Fruit fly (Drosophila melanogaster) whole organism, embryonic: Measurements from ENCODE around the gene CG14982.

Source experiments
- ATbp ChIP-seq: fragments of 200-800 bp; sonication (Bioruptor generic); optimal IDR thresholded peaks from 2 replicates; lab custom pipeline; 2017; ENCODE audit warnings: missing biosample characterization, mild to moderate bottlenecking, missing genetic modification characterization, missing genetic modification reagents
- Blimp-1 ChIP-seq: fragments of 200-800 bp; sonication (Bioruptor generic); optimal IDR thresholded peaks from 3 replicates; lab custom pipeline; 2018; ENCODE audit warnings: missing biosample characterization, missing genetic modification characterization, mild to moderate bottlenecking, moderate library complexity, missing genetic modification reagents
- CG10209 ChIP-seq: fragments of 200-800 bp; sonication (Bioruptor generic); optimal IDR thresholded peaks from 3 replicates; lab custom pipeline; 2017; ENCODE audit warnings: missing biosample characterization, mild to moderate bottlenecking, missing genetic modification characterization, missing genetic modification reagents
- CG11398 ChIP-seq: fragments of 200-800 bp; sonication (Bioruptor generic); optimal IDR thresholded peaks from 2 replicates; lab custom pipeline; 2016; ENCODE audit warnings: missing biosample characterization, missing genetic modification characterization
- CG11456 ChIP-seq: fragments of 200-800 bp; sonication (Bioruptor generic); IDR thresholded peaks from 3 replicates; pipeline ENCODE4 v1.3.6; 2022; ENCODE audit warnings: missing biosample characterization, missing genetic modification characterization
- CG11696 ChIP-seq: fragments of 200-800 bp; sonication (Bioruptor generic); IDR thresholded peaks from 2 replicates; pipeline ENCODE4 v1.3.6; 2022; ENCODE audit warnings: missing biosample characterization, missing genetic modification characterization
- CG11723 ChIP-seq: fragments of 200-800 bp; sonication (Bioruptor generic); optimal IDR thresholded peaks from 2 replicates; lab custom pipeline; 2017; ENCODE audit warnings: missing biosample characterization, mild to moderate bottlenecking, missing genetic modification characterization
- CG12219 ChIP-seq: fragments of 200-800 bp; sonication (Bioruptor generic); optimal IDR thresholded peaks from 3 replicates; lab custom pipeline; 2018; ENCODE audit warnings: missing biosample characterization, mild to moderate bottlenecking, missing genetic modification characterization
- CG12236 ChIP-seq: fragments of 200-800 bp; sonication (Bioruptor generic); optimal IDR thresholded peaks from 2 replicates; lab custom pipeline; 2016; ENCODE audit warnings: missing biosample characterization, missing genetic modification characterization
- CG12769 ChIP-seq: fragments of 200-800 bp; sonication (Bioruptor generic); optimal IDR thresholded peaks from 2 replicates; lab custom pipeline; 2019; ENCODE audit warnings: missing biosample characterization, mild to moderate bottlenecking, missing genetic modification characterization, moderate library complexity
- CG1529 ChIP-seq: fragments of 200-800 bp; sonication (Bioruptor generic); optimal IDR thresholded peaks from 3 replicates; lab custom pipeline; 2018; ENCODE audit warnings: missing biosample characterization, missing genetic modification characterization
- CG1603 ChIP-seq: fragments of 200-800 bp; sonication (Bioruptor generic); optimal IDR thresholded peaks from 2 replicates; lab custom pipeline; 2019; ENCODE audit warnings: missing biosample characterization, mild to moderate bottlenecking, missing genetic modification characterization, moderate library complexity
- CG2120 ChIP-seq: fragments of 200-800 bp; sonication (Bioruptor generic); optimal IDR thresholded peaks from 3 replicates; lab custom pipeline; 2016; ENCODE audit warnings: missing biosample characterization, missing genetic modification characterization
- CG3163 ChIP-seq: fragments of 200-800 bp; sonication (Bioruptor generic); optimal IDR thresholded peaks from 3 replicates; lab custom pipeline; 2016; ENCODE audit warnings: missing biosample characterization, missing genetic modification characterization
- CG32772 ChIP-seq: fragments of 200-800 bp; sonication (Bioruptor generic); IDR thresholded peaks from 2 replicates; pipeline ENCODE4 v1.3.6; 2022; ENCODE audit warnings: missing biosample characterization, missing genetic modification characterization
- CG3407 ChIP-seq: fragments of 200-800 bp; sonication (Bioruptor generic); optimal IDR thresholded peaks from 2 replicates; lab custom pipeline; 2018; ENCODE audit warnings: missing biosample characterization, mild to moderate bottlenecking, missing genetic modification characterization
- CG4730 ChIP-seq: fragments of 200-800 bp; sonication (Bioruptor generic); IDR thresholded peaks from 2 replicates; pipeline ENCODE4 v1.3.6; 2022; ENCODE audit warnings: missing biosample characterization, missing genetic modification characterization
- CG6654 ChIP-seq: fragments of 200-800 bp; sonication (Bioruptor generic); optimal IDR thresholded peaks from 2 replicates; lab custom pipeline; 2017; ENCODE audit warnings: missing biosample characterization, mild to moderate bottlenecking, missing genetic modification characterization
- CG7786 ChIP-seq: fragments of 200-800 bp; sonication (Bioruptor generic); optimal IDR thresholded peaks from 2 replicates; lab custom pipeline; 2016; ENCODE audit warnings: missing biosample characterization, missing genetic modification characterization
- CG8290 ChIP-seq, 3 experiments: fragments of 200-800 bp; sonication (Bioruptor generic); optimal IDR thresholded peaks; 2 replicates each; lab custom pipeline; 2016 to 2019; ENCODE audit warnings: missing biosample characterization in 3 of 3, missing genetic modification characterization in 3 of 3, mild to moderate bottlenecking in 2 of 3, moderate library complexity in 1 of 3
- CG9437 ChIP-seq: fragments of 200-800 bp; sonication (Bioruptor generic); optimal IDR thresholded peaks from 2 replicates; lab custom pipeline; 2018; ENCODE audit warnings: missing biosample characterization, mild to moderate bottlenecking, missing genetic modification characterization
- CG9727 ChIP-seq: fragments of 200-800 bp; sonication (Bioruptor generic); optimal IDR thresholded peaks from 3 replicates; lab custom pipeline; 2017; ENCODE audit warnings: missing biosample characterization, mild to moderate bottlenecking, missing genetic modification characterization
- Dek ChIP-seq: fragments of 200-800 bp; sonication (Bioruptor generic); optimal IDR thresholded peaks from 3 replicates; lab custom pipeline; 2019; ENCODE audit warnings: missing biosample characterization, mild to moderate bottlenecking, missing genetic modification characterization, moderate library complexity
- Dip3 ChIP-seq: fragments of 200-800 bp; sonication (Bioruptor generic); optimal IDR thresholded peaks from 3 replicates; lab custom pipeline; 2016; ENCODE audit warnings: missing biosample characterization, missing genetic modification characterization
- Fer1 ChIP-seq: fragments of 200-800 bp; sonication (Bioruptor generic); optimal IDR thresholded peaks from 2 replicates; lab custom pipeline; 2017; ENCODE audit warnings: missing biosample characterization, mild to moderate bottlenecking, missing genetic modification characterization
- Hand ChIP-seq: fragments of 200-800 bp; sonication (Bioruptor generic); optimal IDR thresholded peaks from 2 replicates; lab custom pipeline; 2017; ENCODE audit warnings: mild to moderate bottlenecking, missing biosample characterization, missing genetic modification reagents, missing genetic modification characterization
- Pdp1 ChIP-seq, 2 experiments: fragments of 200-800 bp; sonication (Bioruptor generic); optimal IDR thresholded peaks; 3 replicates each; lab custom pipeline; 2016; ENCODE audit warnings: missing biosample characterization in 2 of 2, missing genetic modification characterization in 2 of 2, mild to moderate bottlenecking in 1 of 2, moderate library complexity in 1 of 2
- Ptx1 ChIP-seq: fragments of 200-800 bp; sonication (Bioruptor generic); IDR thresholded peaks from 2 replicates; pipeline ENCODE4 v1.3.6; 2022; ENCODE audit warnings: missing biosample characterization, missing genetic modification characterization
- Rx ChIP-seq: fragments of 200-800 bp; sonication (Bioruptor generic); IDR thresholded peaks from 2 replicates; pipeline ENCODE4 v1.3.6; 2022; ENCODE audit warnings: missing biosample characterization, missing genetic modification characterization
- TFAM ChIP-seq: fragments of 200-800 bp; sonication (Bioruptor generic); optimal IDR thresholded peaks from 2 replicates; lab custom pipeline; 2017; ENCODE audit warnings: missing biosample characterization, missing genetic modification characterization, inconsistent platforms
- Trl ChIP-seq, 3 experiments: fragments of >200 bp in 2 of 3; fragments of 200-800 bp in 1 of 3; sonication (Bioruptor generic) in 1 of 3; optimal IDR thresholded peaks; 2 replicates in 1 of 3; 3 replicates in 2 of 3; lab custom pipeline; 2016 to 2017; ENCODE audit warnings: missing biosample characterization in 1 of 3, missing genetic modification characterization in 1 of 3
- caup ChIP-seq: fragments of 200-800 bp; sonication (Bioruptor generic); optimal IDR thresholded peaks from 3 replicates; lab custom pipeline; 2017; ENCODE audit warnings: missing biosample characterization, mild to moderate bottlenecking, missing genetic modification characterization, moderate library complexity; ENCODE audit not compliant: severe bottlenecking
- cg ChIP-seq: fragments of 200-800 bp; sonication (Bioruptor generic); optimal IDR thresholded peaks from 3 replicates; lab custom pipeline; 2019; ENCODE audit warnings: missing biosample characterization, mild to moderate bottlenecking, missing genetic modification characterization, moderate library complexity
- chif ChIP-seq, 2 experiments: fragments of 200-800 bp; sonication (Bioruptor generic); optimal IDR thresholded peaks; 3 replicates each; lab custom pipeline; 2016; ENCODE audit warnings: missing biosample characterization in 2 of 2, missing genetic modification characterization in 2 of 2
- chm ChIP-seq: fragments of 200-800 bp; sonication (Bioruptor generic); IDR thresholded peaks from 2 replicates; pipeline ENCODE4 v1.3.6; 2022; ENCODE audit warnings: missing biosample characterization, missing genetic modification characterization
- danr ChIP-seq: fragments of 200-800 bp; sonication (Bioruptor generic); IDR thresholded peaks from 2 replicates; pipeline ENCODE4 v1.3.6; 2022; ENCODE audit warnings: missing biosample characterization, missing genetic modification characterization
- fd64A ChIP-seq: fragments of 200-800 bp; sonication (Bioruptor generic); optimal IDR thresholded peaks from 3 replicates; lab custom pipeline; 2018; ENCODE audit warnings: missing biosample characterization, mild to moderate bottlenecking, missing genetic modification characterization
- gce ChIP-seq: fragments of 200-800 bp; sonication (Bioruptor generic); IDR thresholded peaks from 3 replicates; pipeline ENCODE4 v1.3.6; 2022; ENCODE audit warnings: missing biosample characterization, missing genetic modification characterization
- jumu ChIP-seq: fragments of 200-800 bp; sonication (Bioruptor generic); optimal IDR thresholded peaks from 3 replicates; lab custom pipeline; 2016; ENCODE audit warnings: missing biosample characterization, missing genetic modification characterization
- kay ChIP-seq: fragments of 200-800 bp; sonication (Bioruptor generic); optimal IDR thresholded peaks from 2 replicates; lab custom pipeline; 2016; ENCODE audit warnings: missing biosample characterization, missing genetic modification characterization
- lilli ChIP-seq: fragments of 200-800 bp; sonication (Bioruptor generic); optimal IDR thresholded peaks from 3 replicates; lab custom pipeline; 2016; ENCODE audit warnings: missing biosample characterization, missing genetic modification characterization
- pan ChIP-seq, 4 experiments: fragments of >200 bp in 3 of 4; fragments of 200-800 bp in 1 of 4; sonication (Bioruptor generic) in 1 of 4; optimal IDR thresholded peaks in 3 of 4; IDR thresholded peaks in 1 of 4; 2 replicates each; pipeline versions ENCODE4 v1.3.6 to Lab custom; 2017 to 2022; ENCODE audit warnings: missing biosample characterization in 2 of 4, missing genetic modification characterization in 2 of 4, mixed read lengths in 1 of 4
- pros ChIP-seq: fragments of 200-800 bp; sonication (Bioruptor generic); optimal IDR thresholded peaks from 3 replicates; lab custom pipeline; 2019; ENCODE audit warnings: missing biosample characterization, mild to moderate bottlenecking, missing genetic modification characterization, moderate library complexity
- so ChIP-seq: fragments of 200-800 bp; sonication (Bioruptor generic); IDR thresholded peaks from 3 replicates; pipeline ENCODE4 v1.3.6; 2022; ENCODE audit warnings: missing biosample characterization, missing genetic modification characterization
- tgo ChIP-seq: fragments of 200-800 bp; sonication (Bioruptor generic); IDR thresholded peaks from 3 replicates; pipeline ENCODE4 v1.3.6; 2022; ENCODE audit warnings: missing biosample characterization, missing genetic modification characterization
- tio ChIP-seq: fragments of 200-800 bp; sonication (Bioruptor generic); optimal IDR thresholded peaks from 2 replicates; lab custom pipeline; 2017; ENCODE audit warnings: missing biosample characterization, missing genetic modification characterization, inconsistent platforms
- unpg ChIP-seq: fragments of 200-800 bp; sonication (Bioruptor generic); optimal IDR thresholded peaks from 3 replicates; lab custom pipeline; 2018; ENCODE audit warnings: missing biosample characterization, mild to moderate bottlenecking, missing genetic modification characterization, moderate library complexity

CG14982 gene

dm6 chr3L:3970372-3971031, 28.0 kb downstream of the CG14982 start (continued):
- TF ChIP-seq CG3163 (GFP tag; lab: Kevin White, UChicago), result no peak
- no peak for TF ChIP-seq Rx (GFP tag; lab: Robert Waterston, UW)
- peak; percentile 56 for TF ChIP-seq pros (GFP tag; lab: Kevin White, UChicago)
- TF ChIP-seq CG7786 (GFP tag; lab: Kevin White, UChicago), result peak; percentile 22
- peak; percentile 28 for TF ChIP-seq CG1603 (tag; lab: Kevin White, UChicago)
- peak; percentile 53 for TF ChIP-seq Fer1 (GFP tag; lab: Kevin White, UChicago)
- peak; percentile 26; the same call in 2 of the 3 replicates for TF ChIP-seq tgo (GFP tag; lab: Robert Waterston, UW)
- peak; percentile 37 for TF ChIP-seq Blimp-1 (GFP tag; lab: Kevin White, UChicago)
- no peak for TF ChIP-seq CG11696 (GFP tag; lab: Robert Waterston, UW)
- TF ChIP-seq pan (optimal IDR thresholded peaks at IDR 0.05; lab: Kevin White, UChicago), result no peak
- peak in 1 of 2 experiments; percentile 50 for TF ChIP-seq pan (GFP tag; optimal IDR thresholded peaks at IDR 0.05 in 1 of 2, IDR thresholded peaks at IDR 0.05 in 1 of 2)
- TF ChIP-seq tio (GFP tag; lab: Kevin White, UChicago), result peak; percentile 2
- peak in 1 of 2 experiments; percentile 19 for TF ChIP-seq Pdp1 (GFP tag; optimal IDR thresholded peaks at IDR 0.05; lab: Kevin White, UChicago)
- no peak for TF ChIP-seq kay
- peak; percentile 22 for TF ChIP-seq CG12769 (tag; lab: Kevin White, UChicago)
- no peak for TF ChIP-seq danr (GFP tag; lab: Robert Waterston, UW)
- TF ChIP-seq CG11723 (GFP tag; lab: Kevin White, UChicago), result no peak
- no peak for TF ChIP-seq CG12236 (GFP tag; lab: Kevin White, UChicago)
- TF ChIP-seq fd64A, result no peak
- peak; percentile 42 for TF ChIP-seq Hand (GFP tag; lab: Kevin White, UChicago)
- 0 out of 2 replicates have a peak, but pooled peaks have one; percentile 8 for TF ChIP-seq CG32772 (GFP tag; lab: Robert Waterston, UW)
- TF ChIP-seq Dip3 (GFP tag; lab: Kevin White, UChicago), result peak; percentile 32
- TF ChIP-seq CG11398 (GFP tag; lab: Kevin White, UChicago), result peak; percentile 7
- peak; percentile 24 for TF ChIP-seq cg (GFP tag; lab: Kevin White, UChicago)
- TF ChIP-seq unpg, result peak; percentile 26
- peak; percentile 6 to 16 for TF ChIP-seq chif (GFP tag; optimal IDR thresholded peaks at IDR 0.05; lab: Kevin White, UChicago)
- 0 out of 3 replicates have a peak, but pooled peaks have one; percentile 9 for TF ChIP-seq CG11456 (GFP tag; lab: Robert Waterston, UW)
- peak; percentile 9 for TF ChIP-seq caup (GFP tag; lab: Kevin White, UChicago)
- TF ChIP-seq CG9727 (GFP tag; lab: Kevin White, UChicago), result peak; percentile 57
- TF ChIP-seq ATbp (GFP tag; lab: Kevin White, UChicago), result peak; percentile 24
- TF ChIP-seq CG10209 (GFP tag; lab: Kevin White, UChicago), result peak; percentile 35
- 0 out of 3 replicates have a peak, but pooled peaks have one; percentile 18 for TF ChIP-seq gce (GFP tag; lab: Robert Waterston, UW)
- TF ChIP-seq CG12219 (GFP tag; lab: Kevin White, UChicago), result peak; percentile 9
- TF ChIP-seq so, result peak; percentile 35; the same call in 1 of the 3 replicates
- peak; percentile 2 for TF ChIP-seq CG3407 (GFP tag; lab: Kevin White, UChicago)
- peak; percentile 20 for TF ChIP-seq CG1529 (GFP tag; lab: Kevin White, UChicago)
- TF ChIP-seq Dek (tag; lab: Kevin White, UChicago), result peak; percentile 14
- peak; percentile 76 for TF ChIP-seq CG2120 (GFP tag; lab: Kevin White, UChicago)
- peak; percentile 15 for TF ChIP-seq CG9437 (GFP tag; lab: Kevin White, UChicago)
- TF ChIP-seq CG8290 (GFP tag; optimal IDR thresholded peaks at IDR 0.05; lab: Kevin White, UChicago), result no peak
- peak in 1 of 2 experiments; percentile 39 for TF ChIP-seq CG8290 (tag; optimal IDR thresholded peaks at IDR 0.05; lab: Kevin White, UChicago)
- no peak for TF ChIP-seq CG6654
- peak; percentile 1 for TF ChIP-seq jumu (GFP tag; lab: Kevin White, UChicago)
- 0 out of 2 replicates have a peak, but pooled peaks have one; percentile 22 for TF ChIP-seq Ptx1 (GFP tag; lab: Robert Waterston, UW)
- TF ChIP-seq chm (GFP tag; lab: Robert Waterston, UW), result no peak; the same call in 1 of the 2 replicates
- no peak for TF ChIP-seq CG4730 (GFP tag; lab: Robert Waterston, UW)
- TF ChIP-seq Trl (optimal IDR thresholded peaks at IDR 0.05; lab: Kevin White, UChicago), result no peak
- peak; percentile 20 for TF ChIP-seq Trl (GFP tag; optimal IDR thresholded peaks at IDR 0.05; lab: Kevin White, UChicago)
- no peak for TF ChIP-seq TFAM (GFP tag; lab: Kevin White, UChicago)
- TF ChIP-seq lilli (GFP tag; lab: Kevin White, UChicago), result peak; percentile 59
